Worm (Caenorhabditis elegans): ENCODE results near the gene F12D9.2.
A peak's percentile ranks its signal among the peaks of the same experiment; 100 is the strongest.

The F12D9.2 gene

DNA sequence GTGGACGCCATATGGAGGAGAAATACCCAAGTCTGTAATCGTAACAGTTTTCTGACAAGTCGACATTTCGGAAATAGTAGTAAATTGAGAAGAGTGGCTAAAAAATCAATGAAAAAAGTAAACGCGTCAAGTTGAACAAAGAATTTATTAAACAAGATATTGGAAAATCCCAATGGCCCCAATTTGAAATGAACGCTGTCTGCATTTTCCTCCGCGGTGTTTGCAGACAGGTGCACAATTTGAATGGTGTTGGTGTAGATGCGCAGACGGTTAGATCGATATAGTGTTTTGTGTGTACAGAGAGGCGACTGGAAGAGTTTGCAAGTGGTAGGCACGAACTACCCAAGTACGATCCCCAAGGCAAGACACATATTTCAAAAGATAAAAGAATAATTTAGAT is 41.9 kb downstream of the F12D9.2 start, which contains the start of the genes H35N09.2 and H35N09.1 (continued):
- TF ChIP-seq pha-4 (tag; optimal IDR thresholded peaks at IDR 0.05) (peak; percentile 89), nhr-25 (tag; optimal IDR thresholded peaks at IDR 0.05) (peak; percentile 15), unc-62 (GFP tag; optimal IDR thresholded peaks at IDR 0.05) (no peak), nhr-28 (tag; optimal IDR thresholded peaks at IDR 0.05) (no peak), fkh-2 (tag; optimal IDR thresholded peaks at IDR 0.05) (no peak), ama-1 (optimal IDR thresholded peaks at IDR 0.05) (no peak), nhr-67 (tag; optimal IDR thresholded peaks at IDR 0.05) (no peak)

DNA sequence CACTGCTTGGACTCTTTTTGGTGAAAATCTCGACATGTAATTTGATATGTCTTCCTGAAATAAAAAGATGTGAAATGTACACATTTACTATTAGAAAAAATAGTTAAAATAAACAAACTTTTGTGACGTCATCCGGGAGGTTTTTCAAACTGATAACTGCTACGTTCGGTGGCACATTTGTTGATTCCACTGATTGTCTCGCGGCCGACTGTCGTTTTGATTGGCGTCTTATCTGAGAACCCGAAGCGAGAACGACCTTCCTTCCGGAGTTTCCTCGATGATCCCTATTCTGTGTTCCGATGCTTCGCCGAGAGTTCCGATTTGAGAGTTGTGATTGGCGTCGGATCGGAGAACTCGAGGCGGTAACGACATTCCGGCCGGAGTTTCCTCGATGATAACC is 42.7 kb downstream of the F12D9.2 start:
- peak; percentile 27 for TF ChIP-seq pqm-1 (tag; optimal IDR thresholded peaks at IDR 0.05)
- TF ChIP-seq zag-1 (tag; optimal IDR thresholded peaks at IDR 0.05): no peak
- TF ChIP-seq mml-1 (tag; optimal IDR thresholded peaks at IDR 0.05): no peak
- peak; percentile 82 for TF ChIP-seq elt-2 (tag; optimal IDR thresholded peaks at IDR 0.05)

DNA sequence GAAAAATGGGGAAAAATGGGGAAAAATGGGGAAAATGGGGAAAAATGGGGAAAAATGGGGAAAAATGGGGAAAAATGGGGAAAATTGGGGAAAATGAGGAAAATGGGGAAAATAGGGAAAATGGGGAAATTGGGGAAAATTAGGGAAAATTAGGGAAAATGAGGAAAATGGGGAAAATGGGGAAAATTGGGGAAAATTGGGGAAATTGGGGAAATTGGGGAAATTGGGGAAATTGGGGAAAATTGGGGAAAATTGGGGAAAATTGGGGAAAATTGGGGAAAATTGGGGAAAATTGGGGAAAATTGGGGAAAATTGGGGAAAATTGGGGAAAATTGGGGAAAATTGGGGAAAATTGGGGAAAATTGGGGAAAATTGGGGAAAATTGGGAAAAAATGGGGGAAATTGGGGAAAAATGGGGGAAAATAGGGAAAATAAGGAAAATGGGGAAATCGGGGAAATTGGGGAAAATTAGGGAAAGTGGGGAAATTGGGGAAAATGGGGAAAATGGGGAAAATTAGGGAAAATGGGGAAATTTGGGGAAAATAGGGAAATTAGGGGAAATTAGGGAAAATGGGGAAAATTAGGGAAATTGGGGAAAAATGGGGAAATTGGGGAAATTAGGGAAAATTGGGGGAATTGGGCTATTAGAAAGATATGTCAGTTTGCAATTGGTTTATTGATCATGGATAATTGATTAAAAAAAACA is 44.0 kb downstream of the F12D9.2 start:
- TF ChIP-seq jun-1 (tag; optimal IDR thresholded peaks at IDR 0.05): no peak
- no peak for TF ChIP-seq mml-1 (tag; optimal IDR thresholded peaks at IDR 0.05)
- TF ChIP-seq daf-12 (tag; optimal IDR thresholded peaks at IDR 0.05): no peak
- no peak for TF ChIP-seq elt-1 (tag; optimal IDR thresholded peaks at IDR 0.05)
- no peak for TF ChIP-seq snpc-4 (tag; optimal IDR thresholded peaks at IDR 0.05)
- no peak for TF ChIP-seq ztf-4 (tag; optimal IDR thresholded peaks at IDR 0.05)
- no peak for TF ChIP-seq pqm-1 (tag; optimal IDR thresholded peaks at IDR 0.05)
- no peak for TF ChIP-seq nhr-11 (tag; optimal IDR thresholded peaks at IDR 0.05)
- TF ChIP-seq nfya-1 (tag; optimal IDR thresholded peaks at IDR 0.05; ENCODE audit: insufficient read depth): no peak
- no peak for TF ChIP-seq ztf-11 (tag; optimal IDR thresholded peaks at IDR 0.05)
- no peak for TF ChIP-seq nhr-76 (tag; optimal IDR thresholded peaks at IDR 0.05)

DNA sequence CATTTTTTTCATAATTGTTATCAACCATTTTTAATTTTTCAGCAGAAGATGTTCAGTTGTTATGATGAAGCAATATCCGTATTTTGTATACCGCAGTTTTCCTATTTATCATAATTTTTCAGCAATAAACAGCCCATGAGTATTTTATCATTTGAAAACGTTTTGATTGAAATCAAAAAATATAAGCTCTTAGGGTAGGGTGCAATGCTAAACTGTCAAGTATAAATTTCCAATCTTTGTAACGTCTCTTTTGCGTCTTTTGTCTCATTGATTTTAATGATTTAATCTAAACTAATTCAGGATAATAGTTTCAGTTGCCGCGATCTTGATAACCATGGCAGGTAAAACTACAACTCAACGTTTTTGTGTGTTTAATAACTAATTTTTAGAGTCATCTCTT is 45.7 kb downstream of the F12D9.2 start, which contains the start of gene F18E9.1:
Gene F18E9.1 (plus strand): TSS at position 301 of the 400 bp plus-strand sequence.
- TF ChIP-seq nhr-25 (tag; optimal IDR thresholded peaks at IDR 0.05) (no peak), jun-1 (tag; optimal IDR thresholded peaks at IDR 0.05) (no peak), unc-62 (GFP tag; optimal IDR thresholded peaks at IDR 0.05) (no peak), ceh-28 (tag; optimal IDR thresholded peaks at IDR 0.05) (no peak), ZK546.5 (tag; optimal IDR thresholded peaks at IDR 0.05) (no peak), egl-5 (tag; optimal IDR thresholded peaks at IDR 0.05) (no peak), nhr-77 (tag; optimal IDR thresholded peaks at IDR 0.05) (no peak), tbx-2 (tag; optimal IDR thresholded peaks at IDR 0.05) (no peak), nhr-43 (tag; optimal IDR thresholded peaks at IDR 0.05; ENCODE audit: poor library complexity, severe bottlenecking) (no peak), ztf-4 (tag; optimal IDR thresholded peaks at IDR 0.05) (no peak)

DNA sequence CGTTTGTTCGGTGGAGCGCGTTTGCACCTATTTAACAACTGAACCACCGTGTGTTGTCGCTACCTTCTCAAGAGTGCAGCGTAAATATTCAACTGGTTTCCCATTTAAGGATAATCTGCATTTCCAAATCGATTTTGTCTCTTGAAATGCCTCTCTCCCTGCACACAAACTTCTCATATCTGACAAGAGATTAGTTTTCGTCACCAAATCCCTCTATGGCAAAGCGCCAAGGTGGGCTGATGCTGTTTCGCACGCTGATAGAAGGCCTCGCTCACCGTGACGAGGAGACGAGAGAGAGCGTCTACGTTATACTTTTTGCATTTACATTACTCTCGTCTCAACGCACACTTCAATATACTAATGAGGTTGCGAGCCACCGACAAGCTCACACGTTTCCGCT is 47.2 kb downstream of the F12D9.2 start:
- TF ChIP-seq pha-4 (tag; optimal IDR thresholded peaks at IDR 0.05) (no peak), skn-1 (tag; optimal IDR thresholded peaks at IDR 0.05) (no peak), fos-1 (tag; optimal IDR thresholded peaks at IDR 0.05) (no peak), jun-1 (tag; optimal IDR thresholded peaks at IDR 0.05) (no peak), unc-39 (tag; optimal IDR thresholded peaks at IDR 0.05) (no peak), egl-27 (tag; optimal IDR thresholded peaks at IDR 0.05) (no peak), nhr-11 (tag; optimal IDR thresholded peaks at IDR 0.05) (no peak), nhr-77 (tag; optimal IDR thresholded peaks at IDR 0.05) (no peak), nhr-237 (tag; optimal IDR thresholded peaks at IDR 0.05) (no peak), ztf-4 (tag; optimal IDR thresholded peaks at IDR 0.05) (no peak), ama-1 (optimal IDR thresholded peaks at IDR 0.05) (no peak), ztf-11 (tag; optimal IDR thresholded peaks at IDR 0.05) (no peak), unc-62 (GFP tag; optimal IDR thresholded peaks at IDR 0.05) (no peak), nhr-43 (tag; optimal IDR thresholded peaks at IDR 0.05; ENCODE audit: poor library complexity, severe bottlenecking) (no peak), mml-1 (tag; optimal IDR thresholded peaks at IDR 0.05) (no peak), nfya-1 (tag; optimal IDR thresholded peaks at IDR 0.05; ENCODE audit: insufficient read depth) (no peak), zag-1 (tag; optimal IDR thresholded peaks at IDR 0.05) (no peak), ZK546.5 (tag; optimal IDR thresholded peaks at IDR 0.05) (no peak)

DNA sequence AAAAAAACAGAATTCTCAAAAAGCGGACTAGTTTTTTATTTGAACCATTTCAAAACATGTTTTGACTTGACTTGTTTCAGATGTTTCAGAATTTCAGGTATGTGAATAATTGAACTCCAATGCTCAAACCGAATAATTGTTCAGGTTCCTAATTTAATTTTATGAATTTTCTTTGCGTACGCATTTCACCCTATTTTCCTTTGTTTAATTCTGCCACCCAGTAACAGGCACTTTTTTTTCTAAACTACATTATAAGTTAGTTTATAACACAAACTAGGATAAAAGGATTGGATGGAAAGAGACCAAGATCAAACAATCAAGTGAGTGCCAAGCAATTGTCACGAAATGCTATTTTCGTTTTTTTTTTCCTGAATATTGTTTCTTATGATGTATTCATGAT is 48.4 kb downstream of the F12D9.2 start:
- TF ChIP-seq sea-2 (GFP tag; optimal IDR thresholded peaks at IDR 0.05): no peak
- TF ChIP-seq hmg-11 (tag; optimal IDR thresholded peaks at IDR 0.05): no peak
- TF ChIP-seq nhr-76 (tag; optimal IDR thresholded peaks at IDR 0.05): no peak
- TF ChIP-seq elt-1 (tag; optimal IDR thresholded peaks at IDR 0.05): no peak
- no peak for TF ChIP-seq ama-1 (optimal IDR thresholded peaks at IDR 0.05)
- no peak for TF ChIP-seq ZK546.5 (tag; optimal IDR thresholded peaks at IDR 0.05)
- TF ChIP-seq ceh-9 (tag; optimal IDR thresholded peaks at IDR 0.05): no peak
